Worm (Caenorhabditis elegans): Measurements from ENCODE around the gene unc-52.
A peak's percentile ranks its signal among the peaks of the same experiment; 100 is the strongest.

The unc-52 gene

ce11 chrII:14641387-14641786, 42.9 kb downstream of the unc-52 start:
- peak; percentile 74 for TF ChIP-seq snpc-4 (tag; optimal IDR thresholded peaks at IDR 0.05)

ce11 chrII:14636737-14637136, 47.5 kb downstream of the unc-52 start, which contains the start of gene sre-13:
Gene sre-13, minus strand, starts transcription at chrII:14636837.
- no peak for TF ChIP-seq nhr-76 (tag; optimal IDR thresholded peaks at IDR 0.05)
- no peak for TF ChIP-seq ama-1 (optimal IDR thresholded peaks at IDR 0.05)
- no peak for TF ChIP-seq mml-1 (tag; optimal IDR thresholded peaks at IDR 0.05)
- no peak for TF ChIP-seq nhr-77 (tag; optimal IDR thresholded peaks at IDR 0.05)
- no peak for TF ChIP-seq fkh-10 (GFP tag; optimal IDR thresholded peaks at IDR 0.05)
- no peak for TF ChIP-seq lsy-12 (tag; optimal IDR thresholded peaks at IDR 0.05)
- no peak for TF ChIP-seq nhr-25 (tag; optimal IDR thresholded peaks at IDR 0.05)
- TF ChIP-seq nfya-1 (tag; optimal IDR thresholded peaks at IDR 0.05; ENCODE audit: insufficient read depth): no peak
- no peak for TF ChIP-seq nhr-28 (tag; optimal IDR thresholded peaks at IDR 0.05)
- no peak for TF ChIP-seq R02D3.7 (tag; optimal IDR thresholded peaks at IDR 0.05)
- TF ChIP-seq nhr-12 (tag; optimal IDR thresholded peaks at IDR 0.05): no peak
- no peak for TF ChIP-seq mdl-1 (tag; optimal IDR thresholded peaks at IDR 0.05)
- no peak for TF ChIP-seq daf-12 (tag; optimal IDR thresholded peaks at IDR 0.05)

- peak; percentile 50 for TF ChIP-seq snpc-4 (tag; optimal IDR thresholded peaks at IDR 0.05)
Measured at ce11 chrII:14635895-14636294, 48.4 kb downstream of the unc-52 start.

- TF ChIP-seq nfya-1 (tag; optimal IDR thresholded peaks at IDR 0.05; ENCODE audit: insufficient read depth) (peak; percentile 32), lin-39 (tag; optimal IDR thresholded peaks at IDR 0.05) (peak; percentile 79), pqm-1 (tag; optimal IDR thresholded peaks at IDR 0.05) (no peak), lin-15B (tag; optimal IDR thresholded peaks at IDR 0.05) (peak; percentile 12), nhr-67 (tag; optimal IDR thresholded peaks at IDR 0.05) (no peak), eor-1 (tag; optimal IDR thresholded peaks at IDR 0.05) (no peak), snpc-4 (tag; optimal IDR thresholded peaks at IDR 0.05) (peak; percentile 74), elt-1 (tag; optimal IDR thresholded peaks at IDR 0.05) (no peak), skn-1 (tag; optimal IDR thresholded peaks at IDR 0.05) (peak; percentile 1), ZK546.5 (tag; optimal IDR thresholded peaks at IDR 0.05) (no peak), nhr-43 (tag; optimal IDR thresholded peaks at IDR 0.05; ENCODE audit: poor library complexity, severe bottlenecking) (peak; percentile 77), hmg-11 (tag; optimal IDR thresholded peaks at IDR 0.05) (peak; percentile 54)
Measured at ce11 chrII:14635179-14635578, 49.1 kb downstream of the unc-52 start.

ce11 chrII:14634042-14634441, 50.2 kb downstream of the unc-52 start:
- TF ChIP-seq pha-4 (tag; optimal IDR thresholded peaks at IDR 0.05) (no peak), zag-1 (tag; optimal IDR thresholded peaks at IDR 0.05) (no peak), lin-15B (tag; optimal IDR thresholded peaks at IDR 0.05) (no peak), fos-1 (tag; optimal IDR thresholded peaks at IDR 0.05) (no peak), snpc-4 (tag; optimal IDR thresholded peaks at IDR 0.05) (no peak)

ce11 chrII:14632823-14633222, 51.4 kb downstream of the unc-52 start, which contains the start of gene C38C6.3:
Gene C38C6.3, plus strand, starts transcription at chrII:14633123.
- no peak for TF ChIP-seq ceh-9 (tag; optimal IDR thresholded peaks at IDR 0.05)
- no peak for TF ChIP-seq nhr-43 (tag; optimal IDR thresholded peaks at IDR 0.05; ENCODE audit: poor library complexity, severe bottlenecking)
- TF ChIP-seq pqm-1 (tag; optimal IDR thresholded peaks at IDR 0.05): no peak
- TF ChIP-seq lsy-12 (tag; optimal IDR thresholded peaks at IDR 0.05): no peak
- no peak for TF ChIP-seq egl-5 (tag; optimal IDR thresholded peaks at IDR 0.05)
- TF ChIP-seq aly-2 (tag; optimal IDR thresholded peaks at IDR 0.05): no peak
- no peak for TF ChIP-seq nhr-23 (tag; optimal IDR thresholded peaks at IDR 0.05)
- TF ChIP-seq elt-3 (tag; optimal IDR thresholded peaks at IDR 0.05): no peak
- no peak for TF ChIP-seq nhr-25 (tag; optimal IDR thresholded peaks at IDR 0.05)
- no peak for TF ChIP-seq hmg-11 (tag; optimal IDR thresholded peaks at IDR 0.05)

- no peak for TF ChIP-seq nhr-43 (tag; optimal IDR thresholded peaks at IDR 0.05; ENCODE audit: poor library complexity, severe bottlenecking)
- no peak for TF ChIP-seq tbx-2 (tag; optimal IDR thresholded peaks at IDR 0.05)
- no peak for TF ChIP-seq ceh-82 (tag; optimal IDR thresholded peaks at IDR 0.05)
- no peak for TF ChIP-seq ceh-16 (tag; optimal IDR thresholded peaks at IDR 0.05)
- no peak for TF ChIP-seq fos-1 (tag; optimal IDR thresholded peaks at IDR 0.05)
- no peak for TF ChIP-seq mdl-1 (tag; optimal IDR thresholded peaks at IDR 0.05)
- TF ChIP-seq nhr-25 (tag; optimal IDR thresholded peaks at IDR 0.05): no peak
- no peak for TF ChIP-seq pqm-1 (tag; optimal IDR thresholded peaks at IDR 0.05)
- no peak for TF ChIP-seq nhr-23 (tag; optimal IDR thresholded peaks at IDR 0.05)
- no peak for TF ChIP-seq nhr-76 (tag; optimal IDR thresholded peaks at IDR 0.05)
- no peak for TF ChIP-seq zag-1 (tag; optimal IDR thresholded peaks at IDR 0.05)
- TF ChIP-seq mml-1 (tag; optimal IDR thresholded peaks at IDR 0.05): no peak
- TF ChIP-seq unc-39 (tag; optimal IDR thresholded peaks at IDR 0.05): no peak
- no peak for TF ChIP-seq fkh-2 (tag; optimal IDR thresholded peaks at IDR 0.05)
Measured at ce11 chrII:14627330-14627729, 56.9 kb downstream of the unc-52 start, which contains the start of gene tag-297. Gene tag-297, plus strand, starts transcription at chrII:14627630.

Data from whole organism, L3 larva.